Worm (Caenorhabditis elegans) whole organism, L2 larva: Measurements from ENCODE around the gene R160.10.

Source experiments
- R02D3.7 ChIP-seq: fragments of 150-350 bp; optimal IDR thresholded peaks from 2 replicates; lab custom pipeline; 2014; ENCODE audit warnings: missing biosample characterization, missing genetic modification characterization
- aly-2 ChIP-seq: fragments of 150-350 bp; optimal IDR thresholded peaks from 2 replicates; lab custom pipeline; 2014; ENCODE audit warnings: missing biosample characterization, missing genetic modification characterization
- ama-1 ChIP-seq: fragments of 150-350 bp; optimal IDR thresholded peaks from 2 replicates; lab custom pipeline; 2018; ENCODE audit warnings: inconsistent platforms
- blmp-1 ChIP-seq: sonication (generic microtip); optimal IDR thresholded peaks from 2 replicates; lab custom pipeline; 2017; ENCODE audit warnings: missing genetic modification characterization, mild to moderate bottlenecking, missing compliant biosample characterization, antibody characterized with exemption, moderate library complexity; ENCODE audit not compliant: insufficient read depth
- egl-27 ChIP-seq: sonication (generic microtip); optimal IDR thresholded peaks from 3 replicates; lab custom pipeline; 2017; ENCODE audit warnings: missing biosample characterization, missing genetic modification reagents, missing genetic modification characterization
- lin-11 ChIP-seq: fragments of 150-350 bp; sonication (generic microtip); optimal IDR thresholded peaks from 2 replicates; lab custom pipeline; 2014; ENCODE audit warnings: missing biosample characterization, missing genetic modification characterization, inconsistent platforms, mixed read lengths
- lsy-2 ChIP-seq, 2 experiments: fragments of 150-350 bp in 1 of 2; sonication (generic microtip) in 1 of 2; optimal IDR thresholded peaks; 2 replicates each; lab custom pipeline; 2014 to 2017; ENCODE audit warnings: missing biosample characterization in 2 of 2, missing genetic modification characterization in 2 of 2
- mdl-1 ChIP-seq, 2 experiments: fragments of 150-350 bp in 1 of 2; sonication (generic microtip) in 1 of 2; optimal IDR thresholded peaks; 2 replicates each; lab custom pipeline; 2017; ENCODE audit warnings: missing biosample characterization in 2 of 2, missing genetic modification characterization in 2 of 2
- nhr-237 ChIP-seq: fragments of 150-350 bp; optimal IDR thresholded peaks from 2 replicates; lab custom pipeline; 2014; ENCODE audit warnings: missing biosample characterization, missing genetic modification characterization
- sma-9 ChIP-seq, 2 experiments: fragments of 150-350 bp in 1 of 2; sonication (generic microtip) in 1 of 2; optimal IDR thresholded peaks; 2 replicates each; lab custom pipeline; 2014 to 2016; ENCODE audit warnings: missing genetic modification characterization in 2 of 2, mild to moderate bottlenecking in 1 of 2, missing biosample characterization in 1 of 2, missing compliant biosample characterization in 1 of 2, missing genetic modification reagents in 1 of 2, moderate library complexity in 1 of 2
- snpc-4 ChIP-seq: fragments of 150-350 bp; optimal IDR thresholded peaks from 2 replicates; lab custom pipeline; 2014; ENCODE audit warnings: missing biosample characterization, missing genetic modification characterization
- unc-55 ChIP-seq: fragments of 150-350 bp; sonication (generic microtip); optimal IDR thresholded peaks from 3 replicates; lab custom pipeline; 2014; ENCODE audit warnings: missing biosample characterization, missing genetic modification reagents, missing genetic modification characterization
- unc-62 ChIP-seq: fragments of 150-350 bp; optimal IDR thresholded peaks from 2 replicates; lab custom pipeline; 2014; ENCODE audit warnings: missing biosample characterization, missing genetic modification reagents, missing genetic modification characterization
- ztf-11 ChIP-seq: sonication (generic microtip); optimal IDR thresholded peaks from 2 replicates; lab custom pipeline; 2017; ENCODE audit warnings: missing biosample characterization, missing genetic modification characterization

DNA sequence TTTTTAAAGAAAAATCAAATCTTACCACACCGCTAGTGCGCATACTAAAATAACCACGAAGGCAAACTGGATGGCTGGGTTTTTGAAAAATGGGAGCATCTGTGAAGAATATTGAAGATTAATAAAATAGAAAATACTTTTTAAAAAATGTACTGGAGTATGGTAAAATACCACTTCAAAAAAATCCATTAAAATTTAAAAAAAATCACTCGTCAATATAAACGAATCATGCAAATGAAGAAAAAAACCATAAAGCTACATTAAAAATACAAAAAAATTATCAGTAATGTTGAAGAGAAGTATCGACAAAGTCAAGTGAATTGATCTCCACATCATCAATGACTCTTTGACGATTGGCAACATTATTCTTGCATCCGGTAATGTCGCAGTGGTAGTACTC is 3.4 kb upstream of the R160.10 start, which contains the start of gene R160.5:
- TF ChIP-seq lsy-2 (tag; optimal IDR thresholded peaks at IDR 0.05; lab: Kevin White, UChicago) (no peak), egl-27 (tag; lab: Kevin White, UChicago) (no peak), blmp-1 (tag; lab: Kevin White, UChicago) (no peak), mdl-1 (tag; optimal IDR thresholded peaks at IDR 0.05; lab: Kevin White, UChicago) (no peak), snpc-4 (no peak), ama-1 (lab: Kevin White, UChicago) (no peak), nhr-237 (no peak), sma-9 (GFP tag; optimal IDR thresholded peaks at IDR 0.05; lab: Kevin White, UChicago) (no peak), sma-9 (tag; optimal IDR thresholded peaks at IDR 0.05; lab: Kevin White, UChicago) (no peak), unc-62 (GFP tag; lab: Kevin White, UChicago) (no peak), unc-55 (GFP tag; lab: Kevin White, UChicago) (no peak), aly-2 (tag; lab: Kevin White, UChicago) (no peak), lin-11 (tag; lab: Kevin White, UChicago) (no peak), ztf-11 (no peak), R02D3.7 (tag; lab: Kevin White, UChicago) (no peak)
